Worm (Caenorhabditis elegans): Measurements from ENCODE around the gene pxn-2.

- no peak for TF ChIP-seq snpc-4 (GFP tag; optimal IDR thresholded peaks at IDR 0.05)
- TF ChIP-seq snpc-4 (tag; optimal IDR thresholded peaks at IDR 0.05): no peak
- TF ChIP-seq dpl-1 (GFP tag; optimal IDR thresholded peaks at IDR 0.05): no peak
- TF ChIP-seq nhr-90 (tag; optimal IDR thresholded peaks at IDR 0.05): no peak
- TF ChIP-seq efl-1 (GFP tag; optimal IDR thresholded peaks at IDR 0.05): no peak
Measured at ce11 chrX:11028617-11029016, 49.5 kb upstream of the pxn-2 start, which contains the start of gene ldb-1.

Measured in whole organism, young adult.